Worm (Caenorhabditis elegans) whole organism, L3 larva: ENCODE measurements around the gene R10F2.5.

Source experiments
- R02D3.7 ChIP-seq: fragments of 150-350 bp; optimal IDR thresholded peaks from 2 replicates; lab custom pipeline; 2014; ENCODE audit warnings: missing biosample characterization, missing genetic modification characterization
- aly-2 ChIP-seq: fragments of 150-350 bp; optimal IDR thresholded peaks from 2 replicates; lab custom pipeline; 2014; ENCODE audit warnings: missing biosample characterization, missing genetic modification characterization
- ama-1 ChIP-seq: fragments of 150-350 bp; optimal IDR thresholded peaks from 2 replicates; lab custom pipeline; 2018
- ceh-16 ChIP-seq: sonication (generic microtip); optimal IDR thresholded peaks from 2 replicates; lab custom pipeline; 2017; ENCODE audit warnings: missing biosample characterization, missing genetic modification characterization
- ceh-28 ChIP-seq: fragments of 150-350 bp; optimal IDR thresholded peaks from 2 replicates; lab custom pipeline; 2014; ENCODE audit warnings: missing biosample characterization, missing genetic modification reagents, missing genetic modification characterization
- ceh-82 ChIP-seq: fragments of 150-350 bp; optimal IDR thresholded peaks from 2 replicates; lab custom pipeline; 2014; ENCODE audit warnings: missing biosample characterization, missing genetic modification characterization
- ceh-9 ChIP-seq: sonication (generic microtip); optimal IDR thresholded peaks from 2 replicates; lab custom pipeline; 2018; ENCODE audit warnings: missing biosample characterization, missing genetic modification characterization
- daf-12 ChIP-seq: fragments of 150-350 bp; optimal IDR thresholded peaks from 2 replicates; lab custom pipeline; 2014; ENCODE audit warnings: missing biosample characterization, missing genetic modification reagents, missing genetic modification characterization
- egl-27 ChIP-seq: sonication (generic microtip); optimal IDR thresholded peaks from 4 replicates; lab custom pipeline; 2017; ENCODE audit warnings: missing biosample characterization, missing genetic modification reagents, missing genetic modification characterization
- egl-5 ChIP-seq: fragments of 150-350 bp; optimal IDR thresholded peaks from 2 replicates; lab custom pipeline; 2017; ENCODE audit warnings: missing biosample characterization, missing genetic modification reagents, missing genetic modification characterization, inconsistent platforms
- elt-1 ChIP-seq: fragments of 150-350 bp; optimal IDR thresholded peaks from 2 replicates; lab custom pipeline; 2014; ENCODE audit warnings: missing biosample characterization, missing genetic modification characterization
- elt-2 ChIP-seq: sonication (generic microtip); optimal IDR thresholded peaks from 2 replicates; lab custom pipeline; 2016; ENCODE audit warnings: missing genetic modification reagents, mild to moderate bottlenecking, missing genetic modification characterization, missing compliant biosample characterization
- elt-3 ChIP-seq, 3 experiments: fragments of 150-350 bp in 1 of 3; sonication (generic microtip) in 2 of 3; optimal IDR thresholded peaks; 2 replicates in 2 of 3; 4 replicates in 1 of 3; lab custom pipeline; 2014 to 2017; ENCODE audit warnings: missing biosample characterization in 3 of 3, missing genetic modification characterization in 3 of 3
- eor-1 ChIP-seq, 2 experiments: fragments of 150-350 bp; optimal IDR thresholded peaks; 2 replicates each; lab custom pipeline; 2014 to 2018; ENCODE audit warnings: missing biosample characterization in 2 of 2, missing genetic modification characterization in 2 of 2
- fkh-10 ChIP-seq: sonication (generic microtip); optimal IDR thresholded peaks from 2 replicates; lab custom pipeline; 2017; ENCODE audit warnings: missing biosample characterization, missing genetic modification reagents, missing genetic modification characterization
- fkh-2 ChIP-seq: fragments of 150-350 bp; optimal IDR thresholded peaks from 2 replicates; lab custom pipeline; 2014; ENCODE audit warnings: missing biosample characterization, missing genetic modification reagents, missing genetic modification characterization
- fos-1 ChIP-seq: fragments of 150-350 bp; optimal IDR thresholded peaks from 2 replicates; lab custom pipeline; 2014; ENCODE audit warnings: missing biosample characterization, missing genetic modification characterization
- hmg-11 ChIP-seq: sonication (generic microtip); optimal IDR thresholded peaks from 2 replicates; lab custom pipeline; 2016; ENCODE audit warnings: missing genetic modification characterization, missing compliant biosample characterization
- jun-1 ChIP-seq: fragments of 150-350 bp; optimal IDR thresholded peaks from 2 replicates; lab custom pipeline; 2014; ENCODE audit warnings: missing biosample characterization, missing genetic modification reagents, missing genetic modification characterization
- lin-15B ChIP-seq: fragments of 150-350 bp; optimal IDR thresholded peaks from 2 replicates; lab custom pipeline; 2014; ENCODE audit warnings: missing biosample characterization, missing genetic modification characterization
- lin-39 ChIP-seq: fragments of 150-350 bp; optimal IDR thresholded peaks from 2 replicates; lab custom pipeline; 2018; ENCODE audit warnings: missing biosample characterization, missing genetic modification reagents, missing genetic modification characterization
- lsy-12 ChIP-seq: sonication (generic microtip); optimal IDR thresholded peaks from 2 replicates; lab custom pipeline; 2016; ENCODE audit warnings: mild to moderate bottlenecking, missing genetic modification characterization, missing compliant biosample characterization
- mdl-1 ChIP-seq: fragments of 150-350 bp; optimal IDR thresholded peaks from 2 replicates; lab custom pipeline; 2014; ENCODE audit warnings: missing biosample characterization, missing genetic modification characterization
- mml-1 ChIP-seq: fragments of 150-350 bp; sonication (generic microtip); optimal IDR thresholded peaks from 3 replicates; lab custom pipeline; 2014; ENCODE audit warnings: missing biosample characterization, missing genetic modification characterization
- nfya-1 ChIP-seq: sonication (generic microtip); optimal IDR thresholded peaks from 2 replicates; lab custom pipeline; 2017; ENCODE audit warnings: missing genetic modification characterization, mild to moderate bottlenecking, missing compliant biosample characterization, antibody characterized with exemption, moderate library complexity; ENCODE audit not compliant: insufficient read depth
- nhr-11 ChIP-seq: fragments of 150-350 bp; optimal IDR thresholded peaks from 2 replicates; lab custom pipeline; 2014; ENCODE audit warnings: missing biosample characterization, missing genetic modification characterization
- nhr-12 ChIP-seq: fragments of 150-350 bp; optimal IDR thresholded peaks from 2 replicates; lab custom pipeline; 2014; ENCODE audit warnings: missing biosample characterization, missing genetic modification characterization
- nhr-23 ChIP-seq: fragments of 150-350 bp; optimal IDR thresholded peaks from 2 replicates; lab custom pipeline; 2014; ENCODE audit warnings: missing biosample characterization, missing genetic modification reagents, missing genetic modification characterization
- nhr-25 ChIP-seq: sonication (generic microtip); optimal IDR thresholded peaks from 2 replicates; lab custom pipeline; 2017; ENCODE audit warnings: missing biosample characterization, missing genetic modification characterization
- nhr-28 ChIP-seq: fragments of 150-350 bp; optimal IDR thresholded peaks from 2 replicates; lab custom pipeline; 2014; ENCODE audit warnings: missing biosample characterization, missing genetic modification characterization
- nhr-43 ChIP-seq: sonication (generic microtip); optimal IDR thresholded peaks from 2 replicates; lab custom pipeline; 2016; ENCODE audit warnings: mild to moderate bottlenecking, missing genetic modification characterization, missing compliant biosample characterization; ENCODE audit not compliant: poor library complexity, severe bottlenecking
- nhr-67 ChIP-seq: fragments of 150-350 bp; optimal IDR thresholded peaks from 2 replicates; lab custom pipeline; 2014; ENCODE audit warnings: missing biosample characterization, missing genetic modification characterization
- nhr-76 ChIP-seq: fragments of 150-350 bp; sonication (generic microtip); optimal IDR thresholded peaks from 5 replicates; lab custom pipeline; 2014; ENCODE audit warnings: missing biosample characterization, missing genetic modification characterization
- nhr-77 ChIP-seq: fragments of 150-350 bp; optimal IDR thresholded peaks from 2 replicates; lab custom pipeline; 2014; ENCODE audit warnings: missing biosample characterization, missing genetic modification characterization
- pha-4 ChIP-seq: fragments of 150-350 bp; optimal IDR thresholded peaks from 2 replicates; lab custom pipeline; 2014; ENCODE audit warnings: missing biosample characterization, missing genetic modification reagents, missing genetic modification characterization
- pqm-1 ChIP-seq: fragments of 150-350 bp; optimal IDR thresholded peaks from 2 replicates; lab custom pipeline; 2017; ENCODE audit warnings: missing biosample characterization, missing genetic modification characterization, inconsistent platforms
- sea-2 ChIP-seq: fragments of 150-350 bp; sonication (generic microtip); optimal IDR thresholded peaks from 4 replicates; lab custom pipeline; 2014; ENCODE audit warnings: missing biosample characterization, missing genetic modification reagents, missing genetic modification characterization
- skn-1 ChIP-seq: fragments of 150-350 bp; optimal IDR thresholded peaks from 2 replicates; lab custom pipeline; 2014; ENCODE audit warnings: missing biosample characterization, missing genetic modification characterization
- snpc-4 ChIP-seq: fragments of 150-350 bp; optimal IDR thresholded peaks from 2 replicates; lab custom pipeline; 2014; ENCODE audit warnings: missing biosample characterization, missing genetic modification characterization
- tbx-2 ChIP-seq: sonication (generic microtip); optimal IDR thresholded peaks from 2 replicates; lab custom pipeline; 2016; ENCODE audit warnings: mild to moderate bottlenecking, missing genetic modification characterization, missing compliant biosample characterization
- unc-39 ChIP-seq: sonication (generic microtip); optimal IDR thresholded peaks from 4 replicates; lab custom pipeline; 2017; ENCODE audit warnings: missing biosample characterization, missing genetic modification characterization
- unc-62 ChIP-seq: fragments of 150-350 bp; sonication (generic microtip); optimal IDR thresholded peaks from 4 replicates; lab custom pipeline; 2014; ENCODE audit warnings: missing biosample characterization, missing genetic modification reagents, missing genetic modification characterization
- zag-1 ChIP-seq: fragments of 150-350 bp; optimal IDR thresholded peaks from 2 replicates; lab custom pipeline; 2014; ENCODE audit warnings: missing biosample characterization, missing genetic modification characterization
- ztf-11 ChIP-seq: fragments of 150-350 bp; optimal IDR thresholded peaks from 2 replicates; lab custom pipeline; 2014; ENCODE audit warnings: missing biosample characterization, missing genetic modification characterization
- ztf-4 ChIP-seq: fragments of 150-350 bp; optimal IDR thresholded peaks from 2 replicates; lab custom pipeline; 2014; ENCODE audit warnings: missing biosample characterization, missing genetic modification characterization

The R10F2.5 gene

ce11 chrIII:2924658-2925057 lies at the start of gene R10F2.5:
R10F2.5 (minus strand) TSS chrIII:2924758.
- TF ChIP-seq egl-5 (tag; lab: Kevin White, UChicago) (no peak), nhr-67 (tag; lab: Kevin White, UChicago) (no peak), skn-1 (tag; lab: Kevin White, UChicago) (no peak), nhr-43 (no peak), tbx-2 (tag; lab: Kevin White, UChicago) (no peak), eor-1 (tag; optimal IDR thresholded peaks at IDR 0.05; lab: Kevin White, UChicago) (no peak), nhr-12 (tag; lab: Kevin White, UChicago) (no peak), fkh-2 (tag; lab: Kevin White, UChicago) (no peak), unc-39 (tag; lab: Kevin White, UChicago) (no peak), unc-62 (GFP tag; lab: Kevin White, UChicago) (no peak), elt-1 (tag; lab: Kevin White, UChicago) (no peak), ztf-4 (tag; lab: Kevin White, UChicago) (no peak), ceh-9 (tag; lab: Kevin White, UChicago) (no peak), daf-12 (tag; lab: Kevin White, UChicago) (no peak)

- TF ChIP-seq nfya-1 (no peak), elt-3 (tag; optimal IDR thresholded peaks at IDR 0.05; lab: Kevin White, UChicago) (no peak), elt-1 (tag; lab: Kevin White, UChicago) (peak; percentile 56)
These were observed 48.4 kb upstream of the R10F2.5 start for ce11 chrIII:2972977-2973376.

DNA sequence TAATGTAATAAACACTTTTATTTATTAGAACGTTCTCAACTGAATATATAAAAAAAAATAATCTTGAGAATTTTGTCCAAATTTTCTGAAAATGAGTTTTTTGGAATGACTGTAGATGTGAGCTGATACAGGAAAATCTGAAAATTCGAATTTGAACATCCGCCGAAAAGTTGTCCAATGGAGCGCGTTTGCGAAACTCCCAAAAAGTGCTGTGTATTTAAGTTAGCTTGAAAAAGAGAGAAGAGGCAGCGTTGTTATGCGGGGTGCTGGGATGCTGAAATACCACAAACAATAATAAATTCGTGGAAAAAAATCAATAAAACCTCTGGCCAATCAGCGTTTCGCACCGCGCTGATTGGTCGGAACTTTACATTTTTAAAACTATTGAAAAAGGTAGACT lies 45.7 kb upstream of the R10F2.5 start:
- TF ChIP-seq nhr-77 (no peak), mml-1 (tag; lab: Kevin White, UChicago) (no peak), ztf-11 (tag; lab: Kevin White, UChicago) (no peak), nhr-25 (tag; lab: Kevin White, UChicago) (no peak), ceh-9 (tag; lab: Kevin White, UChicago) (no peak), pha-4 (tag; lab: Kevin White, UChicago) (no peak), fkh-2 (tag; lab: Kevin White, UChicago) (no peak), nfya-1 (peak; percentile 30), aly-2 (tag; lab: Kevin White, UChicago) (no peak)

DNA sequence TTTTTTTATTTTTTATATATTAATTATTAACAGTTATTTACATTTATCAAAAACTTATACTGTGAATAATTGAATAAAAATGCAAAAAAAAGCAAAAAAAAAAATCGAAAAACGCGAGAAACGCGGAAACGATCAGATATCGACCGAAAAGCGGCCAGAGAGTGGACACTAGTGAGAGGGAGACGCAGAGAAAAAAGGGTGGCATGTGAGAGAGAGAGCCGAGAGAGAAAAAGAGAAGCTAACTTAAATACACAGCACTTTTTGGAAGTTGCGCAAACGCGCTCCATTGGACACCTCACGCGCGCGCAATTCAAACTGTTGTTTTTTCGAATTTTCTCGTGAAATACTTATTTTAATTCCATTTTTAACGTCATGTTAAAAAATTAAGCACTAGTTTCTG lies 41.9 kb upstream of the R10F2.5 start:
- TF ChIP-seq fkh-10 (no peak), nhr-76 (tag; lab: Kevin White, UChicago) (no peak), ceh-9 (tag; lab: Kevin White, UChicago) (no peak), eor-1 (tag; optimal IDR thresholded peaks at IDR 0.05; lab: Kevin White, UChicago) (no peak), pha-4 (tag; lab: Kevin White, UChicago) (peak; percentile 85), ceh-28 (tag; lab: Kevin White, UChicago) (peak; percentile 82), nhr-28 (no peak), nhr-12 (tag; lab: Kevin White, UChicago) (no peak), ztf-11 (tag; lab: Kevin White, UChicago) (no peak), pqm-1 (no peak), skn-1 (tag; lab: Kevin White, UChicago) (no peak), tbx-2 (tag; lab: Kevin White, UChicago) (peak; percentile 24), ceh-16 (tag; lab: Kevin White, UChicago) (no peak), aly-2 (tag; lab: Kevin White, UChicago) (no peak), nfya-1 (peak; percentile 87), fos-1 (no peak), elt-3 (tag; optimal IDR thresholded peaks at IDR 0.05; lab: Kevin White, UChicago) (no peak), unc-39 (tag; lab: Kevin White, UChicago) (no peak), mdl-1 (tag; lab: Kevin White, UChicago) (no peak), ama-1 (lab: Kevin White, UChicago) (no peak), nhr-43 (peak; percentile 78), R02D3.7 (peak; percentile 64), lin-15B (tag; lab: Kevin White, UChicago) (peak; percentile 83), ztf-4 (tag; lab: Kevin White, UChicago) (no peak), elt-2 (peak; percentile 61), sea-2 (no peak), nhr-11 (tag; lab: Kevin White, UChicago) (peak; percentile 3), nhr-67 (tag; lab: Kevin White, UChicago) (no peak), elt-1 (tag; lab: Kevin White, UChicago) (no peak), egl-5 (tag; lab: Kevin White, UChicago) (peak; percentile 20), ceh-82 (tag; lab: Kevin White, UChicago) (no peak), zag-1 (tag; lab: Kevin White, UChicago) (no peak), snpc-4 (tag; lab: Kevin White, UChicago) (peak; percentile 21), nhr-23 (tag; lab: Kevin White, UChicago) (peak; percentile 71), lsy-12 (tag; lab: Kevin White, UChicago) (peak; percentile 34), nhr-77 (no peak), nhr-25 (tag; lab: Kevin White, UChicago) (peak; percentile 46), fkh-2 (tag; lab: Kevin White, UChicago) (no peak), hmg-11 (tag; lab: Kevin White, UChicago) (peak; percentile 89), lin-39 (tag; lab: Kevin White, UChicago) (peak; percentile 68), egl-27 (no peak), jun-1 (no peak)
